Fruit fly (Drosophila melanogaster): ENCODE data around the gene Ir85a.

Gene Ir85a

DNA sequence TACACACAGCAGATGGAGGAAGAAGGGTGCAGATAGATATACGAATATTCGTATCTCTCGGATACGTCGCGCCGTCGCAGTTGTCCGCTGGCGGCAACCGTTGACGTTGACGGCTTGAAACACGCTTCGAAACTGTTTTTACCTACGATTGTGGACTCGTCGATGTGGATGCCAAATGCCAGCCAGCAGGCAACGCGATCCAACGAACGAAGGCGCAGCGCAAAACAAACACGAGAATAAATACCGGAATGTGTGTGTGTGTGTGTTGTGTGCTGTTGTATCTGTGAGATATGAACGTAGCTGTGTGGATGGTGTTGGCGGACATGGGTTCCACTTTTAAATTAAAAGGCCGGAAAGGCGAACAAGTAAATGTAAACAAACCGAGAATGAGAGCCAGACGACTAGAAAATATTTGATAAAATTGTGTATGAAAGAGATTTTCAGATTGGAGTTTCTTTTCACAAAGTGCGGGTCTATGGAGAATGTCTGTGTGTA, 51.7 kb downstream of the Ir85a start (continued):
- no peak for TF ChIP-seq CG10654 (GFP tag; optimal IDR thresholded peaks at IDR 0.05)
- TF ChIP-seq Xbp1 (GFP tag; optimal IDR thresholded peaks at IDR 0.05), result peak; percentile 16
- TF ChIP-seq nau (GFP tag; optimal IDR thresholded peaks at IDR 0.05), result peak; percentile 58
- TF ChIP-seq tap (tag; optimal IDR thresholded peaks at IDR 0.05), result peak; percentile 51
- no peak for TF ChIP-seq CG8765 (GFP tag; IDR thresholded peaks at IDR 0.05)
- no peak for TF ChIP-seq phol (tag; optimal IDR thresholded peaks at IDR 0.05)
- peak; percentile 65 for TF ChIP-seq Nf-YB (GFP tag; optimal IDR thresholded peaks at IDR 0.05)
- TF ChIP-seq CG7745 (tag; optimal IDR thresholded peaks at IDR 0.05), result peak; percentile 70
- peak; percentile 13 for TF ChIP-seq Sry-δ (GFP tag; optimal IDR thresholded peaks at IDR 0.05)
- peak; percentile 57 for TF ChIP-seq scrt (GFP tag; optimal IDR thresholded peaks at IDR 0.05)
- TF ChIP-seq CG11504 (tag; optimal IDR thresholded peaks at IDR 0.05), result peak; percentile 73
- TF ChIP-seq CG3726 (GFP tag; IDR thresholded peaks at IDR 0.05), result no peak; the same call in 2 of the 3 replicates
- TF ChIP-seq CG4730 (GFP tag; IDR thresholded peaks at IDR 0.05), result no peak
- TF ChIP-seq CG6272 (GFP tag; IDR thresholded peaks at IDR 0.05), result no peak
- peak; percentile 32 for TF ChIP-seq jumu (GFP tag; optimal IDR thresholded peaks at IDR 0.05)
- peak; percentile 86 for TF ChIP-seq Side (GFP tag; optimal IDR thresholded peaks at IDR 0.05)
- peak; percentile 66 for TF ChIP-seq Adf1 (GFP tag; IDR thresholded peaks at IDR 0.05)
- peak; percentile 34 for TF ChIP-seq dm (GFP tag; optimal IDR thresholded peaks at IDR 0.05)
- peak; percentile 80 for TF ChIP-seq CG34376 (GFP tag; optimal IDR thresholded peaks at IDR 0.05)
- no peak for TF ChIP-seq Ets65A (GFP tag)
- TF ChIP-seq ftz-f1 (GFP tag; optimal IDR thresholded peaks at IDR 0.05), result peak; percentile 35
- peak; percentile 23 for TF ChIP-seq slp2 (GFP tag; optimal IDR thresholded peaks at IDR 0.05)
- no peak for TF ChIP-seq H15 (GFP tag; IDR thresholded peaks at IDR 0.05)
- no peak for TF ChIP-seq CG43689 (GFP tag; IDR thresholded peaks at IDR 0.05)
- no peak for TF ChIP-seq Dfd (GFP tag; optimal IDR thresholded peaks at IDR 0.05)
- peak; percentile 81 for TF ChIP-seq CG13894 (tag; optimal IDR thresholded peaks at IDR 0.05)
- TF ChIP-seq toy (GFP tag; IDR thresholded peaks at IDR 0.05), result peak; percentile 28; the same call in 1 of the 2 replicates
- TF ChIP-seq D19A (tag; optimal IDR thresholded peaks at IDR 0.05), result peak; percentile 58
- TF ChIP-seq abd-A (tag; optimal IDR thresholded peaks at IDR 0.05), result peak; percentile 62
- peak; percentile 10 for TF ChIP-seq Dp (GFP tag; optimal IDR thresholded peaks at IDR 0.05)
- TF ChIP-seq Sry-β (GFP tag; optimal IDR thresholded peaks at IDR 0.05), result no peak
- peak; percentile 50 for TF ChIP-seq Camta (GFP tag; optimal IDR thresholded peaks at IDR 0.05)
- peak; percentile 64 for TF ChIP-seq CG17328 (GFP tag; IDR thresholded peaks at IDR 0.05)
- TF ChIP-seq pum (GFP tag; optimal IDR thresholded peaks at IDR 0.05), result no peak
- TF ChIP-seq slbo (GFP tag; IDR thresholded peaks at IDR 0.05), result peak; percentile 46
- peak; percentile 67 for TF ChIP-seq CG15479 (GFP tag; optimal IDR thresholded peaks at IDR 0.05)
- no peak for TF ChIP-seq cad (GFP tag; optimal IDR thresholded peaks at IDR 0.05)
- peak; percentile 89 for TF ChIP-seq Deaf1 (tag; optimal IDR thresholded peaks at IDR 0.05)
- TF ChIP-seq CG7786 (GFP tag; optimal IDR thresholded peaks at IDR 0.05), result peak; percentile 55
- TF ChIP-seq CG17912 (GFP tag; optimal IDR thresholded peaks at IDR 0.05), result peak; percentile 76
- no peak for TF ChIP-seq tx (GFP tag; optimal IDR thresholded peaks at IDR 0.05)
- no peak for TF ChIP-seq CG4404 (GFP tag; IDR thresholded peaks at IDR 0.05)
- peak; percentile 40 for TF ChIP-seq zf30C (GFP tag; optimal IDR thresholded peaks at IDR 0.05)
- TF ChIP-seq Fer3 (tag; optimal IDR thresholded peaks at IDR 0.05), result peak; percentile 49
- 0 out of 2 replicates have a peak, but pooled peaks have one; percentile 19 for TF ChIP-seq CG1024 (GFP tag; IDR thresholded peaks at IDR 0.05)
- no peak for TF ChIP-seq Fer2 (tag; optimal IDR thresholded peaks at IDR 0.05)
- TF ChIP-seq dysf (GFP tag; IDR thresholded peaks at IDR 0.05), result no peak; the same call in 2 of the 3 replicates
- no peak for TF ChIP-seq jing (GFP tag; optimal IDR thresholded peaks at IDR 0.05)
- TF ChIP-seq CG17568 (GFP tag; optimal IDR thresholded peaks at IDR 0.05), result peak; percentile 69
- no peak for TF ChIP-seq zfh2 (GFP tag; optimal IDR thresholded peaks at IDR 0.05)
- no peak for TF ChIP-seq CG16815 (GFP tag; optimal IDR thresholded peaks at IDR 0.05)

Measured in whole organism, embryonic.